Worm (Caenorhabditis elegans) whole organism, L4 larva: Measurements from ENCODE around the gene srz-13.

Source experiments
- F10B5.3 ChIP-seq: sonication (generic microtip); optimal IDR thresholded peaks from 2 replicates; lab custom pipeline; 2016; ENCODE audit warnings: mild to moderate bottlenecking, missing genetic modification characterization, missing compliant biosample characterization
- F26F4.8 ChIP-seq: fragments of 200-800 bp; sonication (Bioruptor generic); conservative IDR thresholded peaks from 2 replicates; pipeline ENCODE4 v1.3.6; 2022; ENCODE audit warnings: missing genetic modification characterization, missing compliant biosample characterization
- F37D6.2 ChIP-seq: sonication (generic microtip); optimal IDR thresholded peaks from 2 replicates; lab custom pipeline; 2016; ENCODE audit warnings: mild to moderate bottlenecking, missing genetic modification characterization, missing compliant biosample characterization
- T20F7.1 ChIP-seq: fragments of 200-800 bp; sonication (Bioruptor generic); optimal IDR thresholded peaks from 2 replicates; lab custom pipeline; 2018; ENCODE audit warnings: mild to moderate bottlenecking, missing genetic modification characterization, missing compliant biosample characterization
- T26A8.4 ChIP-seq: fragments of 200-800 bp; sonication (Bioruptor generic); IDR thresholded peaks from 2 replicates; pipeline ENCODE4 v1.3.6; 2022; ENCODE audit warnings: missing genetic modification characterization, missing compliant biosample characterization
- Y48G9A.11 ChIP-seq: fragments of 200-800 bp; sonication (Bioruptor generic); IDR thresholded peaks from 2 replicates; pipeline ENCODE4 v1.3.6; 2022; ENCODE audit warnings: missing genetic modification reagents, missing genetic modification characterization, missing compliant biosample characterization
- aha-1 ChIP-seq: fragments of 150-350 bp; peaks from one replicate; lab custom pipeline; 2014; ENCODE audit warnings: missing biosample characterization, missing genetic modification characterization
- arid-1 ChIP-seq: fragments of 200-800 bp; sonication (Bioruptor generic); conservative IDR thresholded peaks from 2 replicates; pipeline ENCODE4 v1.3.6; 2022; ENCODE audit warnings: missing genetic modification reagents, missing genetic modification characterization, missing compliant biosample characterization
- attf-4 ChIP-seq: sonication (generic microtip); optimal IDR thresholded peaks from 3 replicates; lab custom pipeline; 2017; ENCODE audit warnings: missing biosample characterization, missing genetic modification characterization
- ceh-28 ChIP-seq: fragments of 150-350 bp; optimal IDR thresholded peaks from 2 replicates; lab custom pipeline; 2014; ENCODE audit warnings: missing biosample characterization, missing genetic modification reagents, missing genetic modification characterization
- ceh-32 ChIP-seq: sonication (generic microtip); optimal IDR thresholded peaks from 2 replicates; lab custom pipeline; 2016; ENCODE audit warnings: mild to moderate bottlenecking, missing genetic modification characterization, missing compliant biosample characterization; ENCODE audit not compliant: poor library complexity
- cey-2 ChIP-seq: sonication (generic microtip); optimal IDR thresholded peaks from 3 replicates; lab custom pipeline; 2017; ENCODE audit warnings: missing genetic modification characterization, mild to moderate bottlenecking, missing compliant biosample characterization, antibody characterized with exemption, borderline replicate concordance; ENCODE audit not compliant: insufficient read depth
- ctbp-1 ChIP-seq: fragments of 200-800 bp; sonication (Bioruptor generic); IDR thresholded peaks from 2 replicates; pipeline ENCODE4 v1.3.6; 2022; ENCODE audit warnings: missing genetic modification reagents, missing genetic modification characterization, missing compliant biosample characterization
- dmd-6 ChIP-seq: fragments of 200-800 bp; sonication (Bioruptor generic); IDR thresholded peaks from 2 replicates; pipeline ENCODE4 v1.3.6; 2022; ENCODE audit warnings: missing genetic modification reagents, missing genetic modification characterization, missing compliant biosample characterization
- dmd-9 ChIP-seq: fragments of 200-800 bp; sonication (Bioruptor generic); IDR thresholded peaks from 2 replicates; pipeline ENCODE4 v1.3.6; 2022; ENCODE audit warnings: missing genetic modification reagents, missing genetic modification characterization, missing compliant biosample characterization
- egl-43 ChIP-seq: fragments of 200-800 bp; sonication (Bioruptor generic); IDR thresholded peaks from 2 replicates; pipeline ENCODE4 v1.3.6; 2022; ENCODE audit warnings: missing genetic modification reagents, missing genetic modification characterization, missing compliant biosample characterization
- fkh-10 ChIP-seq: fragments of 150-350 bp; optimal IDR thresholded peaks from 2 replicates; lab custom pipeline; 2014; ENCODE audit warnings: missing biosample characterization, missing genetic modification reagents, missing genetic modification characterization
- fos-1 ChIP-seq: fragments of 150-350 bp; optimal IDR thresholded peaks from 2 replicates; lab custom pipeline; 2014; ENCODE audit warnings: missing biosample characterization, missing genetic modification characterization
- hlh-30 ChIP-seq: sonication (generic microtip); optimal IDR thresholded peaks from 2 replicates; lab custom pipeline; 2017; ENCODE audit warnings: antibody characterized with exemption, mild to moderate bottlenecking, missing genetic modification characterization, missing compliant biosample characterization; ENCODE audit not compliant: insufficient read depth
- lim-7 ChIP-seq: fragments of 200-800 bp; sonication (Bioruptor generic); IDR thresholded peaks from 2 replicates; pipeline ENCODE4 v1.3.6; 2022; ENCODE audit warnings: missing genetic modification characterization, missing compliant biosample characterization
- lin-38 ChIP-seq: fragments of 200-800 bp; sonication (Bioruptor generic); IDR thresholded peaks from 2 replicates; pipeline ENCODE4 v1.3.6; 2022; ENCODE audit warnings: missing genetic modification reagents, missing genetic modification characterization, missing compliant biosample characterization
- lin-39 ChIP-seq: fragments of 150-350 bp; optimal IDR thresholded peaks from 2 replicates; lab custom pipeline; 2014; ENCODE audit warnings: missing biosample characterization, missing genetic modification reagents, missing genetic modification characterization
- mdl-1 ChIP-seq, 2 experiments: fragments of 150-350 bp in 1 of 2; sonication (generic microtip) in 1 of 2; optimal IDR thresholded peaks; 2 replicates each; lab custom pipeline; 2014 to 2017; ENCODE audit warnings: missing biosample characterization in 2 of 2, missing genetic modification characterization in 2 of 2
- mep-1 ChIP-seq: fragments of 150-350 bp; sonication (generic microtip); optimal IDR thresholded peaks from 3 replicates; lab custom pipeline; 2014; ENCODE audit warnings: missing biosample characterization, missing genetic modification characterization
- mxl-2 ChIP-seq: fragments of 200-800 bp; sonication (Bioruptor generic); conservative IDR thresholded peaks from 2 replicates; pipeline ENCODE4 v1.3.6; 2022; ENCODE audit warnings: missing genetic modification reagents, missing genetic modification characterization, missing compliant biosample characterization
- nhr-10 ChIP-seq: fragments of 150-350 bp; optimal IDR thresholded peaks from 2 replicates; lab custom pipeline; 2014; ENCODE audit warnings: missing biosample characterization, missing genetic modification characterization
- nhr-11 ChIP-seq: fragments of 150-350 bp; optimal IDR thresholded peaks from 2 replicates; lab custom pipeline; 2014; ENCODE audit warnings: missing biosample characterization, missing genetic modification characterization
- nhr-111 ChIP-seq: fragments of 200-800 bp; sonication (Bioruptor generic); optimal IDR thresholded peaks from 2 replicates; lab custom pipeline; 2018; ENCODE audit warnings: mild to moderate bottlenecking, missing genetic modification characterization, missing compliant biosample characterization
- nhr-237 ChIP-seq: sonication (generic microtip); optimal IDR thresholded peaks from 2 replicates; lab custom pipeline; 2017; ENCODE audit warnings: missing biosample characterization, missing genetic modification characterization
- nhr-25 ChIP-seq: sonication (generic microtip); optimal IDR thresholded peaks from 2 replicates; lab custom pipeline; 2017; ENCODE audit warnings: missing genetic modification characterization, mild to moderate bottlenecking, missing compliant biosample characterization, antibody characterized with exemption, moderate library complexity, borderline replicate concordance; ENCODE audit not compliant: insufficient read depth
- nhr-28 ChIP-seq: fragments of 150-350 bp; optimal IDR thresholded peaks from 2 replicates; lab custom pipeline; 2014; ENCODE audit warnings: missing biosample characterization, missing genetic modification characterization
- nhr-42 ChIP-seq: fragments of 200-800 bp; sonication (Bioruptor generic); IDR thresholded peaks from 2 replicates; pipeline ENCODE4 v1.3.6; 2022; ENCODE audit warnings: missing genetic modification characterization, missing compliant biosample characterization
- nhr-48 ChIP-seq: sonication (generic microtip); optimal IDR thresholded peaks from 2 replicates; lab custom pipeline; 2016; ENCODE audit warnings: mild to moderate bottlenecking, missing genetic modification characterization, missing compliant biosample characterization
- nhr-6 ChIP-seq: fragments of 150-350 bp; optimal IDR thresholded peaks from 2 replicates; lab custom pipeline; 2014; ENCODE audit warnings: missing biosample characterization, missing genetic modification characterization
- nhr-77 ChIP-seq: fragments of 150-350 bp; optimal IDR thresholded peaks from 2 replicates; lab custom pipeline; 2014; ENCODE audit warnings: missing biosample characterization, missing genetic modification characterization
- pha-4 ChIP-seq, 2 experiments: fragments of 150-350 bp in 1 of 2; fragments of 200-800 bp in 1 of 2; sonication (Bioruptor generic) in 1 of 2; IDR thresholded peaks in 1 of 2; optimal IDR thresholded peaks in 1 of 2; 2 replicates each; pipeline versions ENCODE4 v1.3.6 to Lab custom; 2014 to 2022; ENCODE audit warnings: missing genetic modification characterization in 2 of 2, missing genetic modification reagents in 2 of 2, missing biosample characterization in 1 of 2, missing compliant biosample characterization in 1 of 2
- pqm-1 ChIP-seq: sonication (generic microtip); optimal IDR thresholded peaks from 2 replicates; lab custom pipeline; 2017; ENCODE audit warnings: missing biosample characterization, missing genetic modification characterization
- set-16 ChIP-seq: fragments of 200-800 bp; sonication (Bioruptor generic); IDR thresholded peaks from 2 replicates; pipeline ENCODE4 v1.3.6; 2022; ENCODE audit warnings: missing genetic modification reagents, missing genetic modification characterization, missing compliant biosample characterization
- skn-1 ChIP-seq: fragments of 150-350 bp; optimal IDR thresholded peaks from 2 replicates; lab custom pipeline; 2014; ENCODE audit warnings: missing biosample characterization, missing genetic modification characterization
- snpc-1.2 ChIP-seq: fragments of 200-800 bp; sonication (Bioruptor generic); IDR thresholded peaks from 2 replicates; pipeline ENCODE4 v1.3.6; 2022; ENCODE audit warnings: missing genetic modification reagents, missing genetic modification characterization, missing compliant biosample characterization
- snpc-4 ChIP-seq: fragments of 150-350 bp; optimal IDR thresholded peaks from 2 replicates; lab custom pipeline; 2014; ENCODE audit warnings: missing biosample characterization, missing genetic modification characterization
- tag-97 ChIP-seq: fragments of 200-800 bp; sonication (Bioruptor generic); IDR thresholded peaks from 2 replicates; pipeline ENCODE4 v1.3.6; 2022; ENCODE audit warnings: missing genetic modification characterization, missing compliant biosample characterization
- tra-1 ChIP-seq: fragments of 200-800 bp; sonication (Bioruptor generic); IDR thresholded peaks from 2 replicates; pipeline ENCODE4 v1.3.6; 2022; ENCODE audit warnings: missing genetic modification reagents, missing genetic modification characterization, missing compliant biosample characterization
- unc-130 ChIP-seq: sonication (generic microtip); optimal IDR thresholded peaks from 2 replicates; lab custom pipeline; 2016; ENCODE audit warnings: missing genetic modification reagents, missing genetic modification characterization, missing compliant biosample characterization
- unc-39 ChIP-seq: sonication (generic microtip); optimal IDR thresholded peaks from 2 replicates; lab custom pipeline; 2017; ENCODE audit warnings: missing biosample characterization, missing genetic modification characterization
- unc-62 ChIP-seq, 3 experiments: fragments of 150-350 bp in 1 of 3; sonication (generic microtip); optimal IDR thresholded peaks in 2 of 3; peaks in 1 of 3; 1 replicate in 1 of 3; 2 replicates in 2 of 3; lab custom pipeline; 2014 to 2017; ENCODE audit warnings: missing biosample characterization in 3 of 3, missing genetic modification characterization in 3 of 3, missing genetic modification reagents in 3 of 3, missing genotype in 1 of 3
- zag-1 ChIP-seq: fragments of 150-350 bp; optimal IDR thresholded peaks from 2 replicates; lab custom pipeline; 2014; ENCODE audit warnings: missing biosample characterization, missing genetic modification characterization
- zfp-3 ChIP-seq: fragments of 200-800 bp; sonication (Bioruptor generic); conservative IDR thresholded peaks from 2 replicates; pipeline ENCODE4 v1.3.6; 2022; ENCODE audit warnings: missing genetic modification reagents, missing genetic modification characterization, missing compliant biosample characterization

Gene srz-13

ce11 chrV:16213323-16213722, 31.1 kb downstream of the srz-13 start (continued):
- TF ChIP-seq pha-4 (GFP tag; IDR thresholded peaks at IDR 0.05; lab: Robert Waterston, UW): no peak
- no peak for TF ChIP-seq pha-4 (tag; optimal IDR thresholded peaks at IDR 0.05; lab: Kevin White, UChicago)
- no peak for TF ChIP-seq T26A8.4 (GFP tag; lab: Robert Waterston, UW)
- no peak for TF ChIP-seq nhr-42
- no peak for TF ChIP-seq ceh-32 (tag; lab: Kevin White, UChicago)
- TF ChIP-seq nhr-77 (tag; lab: Kevin White, UChicago): no peak
- no peak for TF ChIP-seq lin-38 (GFP tag; lab: Robert Waterston, UW)
- no peak for TF ChIP-seq snpc-1.2 (GFP tag; lab: Robert Waterston, UW)
- TF ChIP-seq nhr-11: no peak
- TF ChIP-seq Y48G9A.11 (GFP tag; lab: Robert Waterston, UW): no peak
- no peak for TF ChIP-seq pqm-1
- no peak for TF ChIP-seq nhr-10 (tag; lab: Kevin White, UChicago)
- TF ChIP-seq nhr-111: no peak
- no peak for TF ChIP-seq nhr-25 (tag; lab: Kevin White, UChicago)
- TF ChIP-seq dmd-6 (GFP tag; lab: Robert Waterston, UW): peak; percentile 90
- peak; percentile 41 for TF ChIP-seq hlh-30 (tag; lab: Kevin White, UChicago)
- no peak for TF ChIP-seq mep-1 (tag; lab: Kevin White, UChicago)
- peak; percentile 70 for TF ChIP-seq nhr-28 (tag; lab: Kevin White, UChicago)
- peak in 1 of 2 experiments; percentile 63 for TF ChIP-seq mdl-1 (tag; optimal IDR thresholded peaks at IDR 0.05; lab: Kevin White, UChicago)
- no peak for TF ChIP-seq attf-4
- TF ChIP-seq mxl-2 (GFP tag; lab: Robert Waterston, UW): no peak
- no peak for TF ChIP-seq egl-43 (GFP tag; lab: Robert Waterston, UW)
- TF ChIP-seq tag-97 (GFP tag; lab: Robert Waterston, UW): no peak
- no peak for TF ChIP-seq fkh-10 (GFP tag; lab: Kevin White, UChicago)
- TF ChIP-seq lin-39 (tag; lab: Kevin White, UChicago): no peak
- no peak for TF ChIP-seq unc-39 (tag; lab: Kevin White, UChicago)
- no peak for TF ChIP-seq nhr-6 (tag; lab: Kevin White, UChicago)
- no peak for TF ChIP-seq ceh-28 (tag; lab: Kevin White, UChicago)
- TF ChIP-seq zag-1 (tag; lab: Kevin White, UChicago): no peak
- no peak for TF ChIP-seq fos-1 (tag; lab: Kevin White, UChicago)
- no peak for TF ChIP-seq nhr-237 (tag; lab: Kevin White, UChicago)
- no peak for TF ChIP-seq set-16 (GFP tag; lab: Robert Waterston, UW)
- no peak for TF ChIP-seq arid-1 (GFP tag; lab: Robert Waterston, UW)

DNA sequence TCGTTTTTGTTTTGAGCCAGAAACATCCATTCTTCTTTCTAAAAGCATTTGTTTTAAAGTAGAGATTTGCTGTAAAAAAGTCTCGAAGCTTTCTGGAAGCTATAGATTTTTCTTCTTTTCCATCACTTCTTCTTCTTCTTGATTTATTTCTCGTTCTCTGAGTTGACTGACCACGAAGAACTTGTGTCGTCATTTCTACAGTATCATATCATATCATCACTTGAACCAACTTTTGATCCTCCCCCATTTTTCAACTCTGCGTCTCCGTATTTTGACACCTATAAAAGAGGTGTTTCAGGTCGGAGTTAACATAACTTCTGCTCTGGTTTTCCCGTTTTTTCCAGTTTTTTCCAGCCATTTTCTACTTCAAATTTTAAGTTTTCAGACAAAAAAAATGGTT, 32.3 kb downstream of the srz-13 start, which contains the start of gene F11A5.9:
F11A5.9 (plus strand) TSS at position 386 of the 400 bp plus-strand sequence.
- TF ChIP-seq ctbp-1 (no peak), unc-62 (GFP tag; optimal IDR thresholded peaks at IDR 0.05 in 1 of 2; lab: Kevin White, UChicago) (peak in 1 of 2 experiments; percentile 69), unc-62 (tag; optimal IDR thresholded peaks at IDR 0.05; lab: Kevin White, UChicago) (no peak), snpc-4 (tag; lab: Kevin White, UChicago) (no peak), cey-2 (no peak), dmd-9 (GFP tag; lab: Robert Waterston, UW) (no peak), nhr-77 (tag; lab: Kevin White, UChicago) (no peak), T20F7.1 (no peak), Y48G9A.11 (GFP tag; lab: Robert Waterston, UW) (no peak), lin-39 (tag; lab: Kevin White, UChicago) (no peak), skn-1 (tag; lab: Kevin White, UChicago) (no peak), lim-7 (no peak), F10B5.3 (no peak), T26A8.4 (GFP tag; lab: Robert Waterston, UW) (no peak), F26F4.8 (GFP tag; lab: Robert Waterston, UW) (no peak), mdl-1 (tag; optimal IDR thresholded peaks at IDR 0.05; lab: Kevin White, UChicago) (peak in 1 of 2 experiments; percentile 5), nhr-28 (tag; lab: Kevin White, UChicago) (peak; percentile 24), unc-130 (GFP tag; lab: Kevin White, UChicago) (no peak), aha-1 (tag; lab: Kevin White, UChicago) (no peak), tag-97 (GFP tag; lab: Robert Waterston, UW) (no peak), F37D6.2 (no peak), zfp-3 (GFP tag; lab: Robert Waterston, UW) (no peak), pha-4 (GFP tag; IDR thresholded peaks at IDR 0.05; lab: Robert Waterston, UW) (no peak), pha-4 (tag; optimal IDR thresholded peaks at IDR 0.05; lab: Kevin White, UChicago) (no peak), nhr-48 (tag; lab: Kevin White, UChicago) (no peak), tra-1 (GFP tag; lab: Robert Waterston, UW) (no peak), nhr-111 (no peak)
